Worm (Caenorhabditis elegans) whole organism, L4/young adult: ENCODE data around the gene B0454.26.

Experiments
- dao-5 ChIP-seq: sonication (generic microtip); optimal IDR thresholded peaks from 2 replicates; lab custom pipeline; 2016; ENCODE audit warnings: missing genotype, missing genetic modification characterization, moderate library complexity, missing compliant biosample characterization
- him-1 ChIP-seq: sonication (generic microtip); optimal IDR thresholded peaks from 2 replicates; lab custom pipeline; 2016; ENCODE audit warnings: missing genotype, missing genetic modification reagents, missing genetic modification characterization, missing compliant biosample characterization

ce11 chrII:3054622-3055021 is 16.3 kb upstream of the B0454.26 start:
- TF ChIP-seq him-1 (tag; lab: Kevin White, UChicago), result no peak
- no peak for TF ChIP-seq dao-5 (tag; lab: Kevin White, UChicago)
